Fruit fly (Drosophila melanogaster) whole organism, prepupa: ENCODE data around the gene brn.

Source experiments
- Blimp-1 ChIP-seq: fragments of 200-800 bp; sonication (Bioruptor generic); optimal IDR thresholded peaks from 3 replicates; lab custom pipeline; 2017; ENCODE audit warnings: missing biosample characterization, missing genetic modification characterization, mild to moderate bottlenecking, moderate library complexity, missing genetic modification reagents
- CG10631 ChIP-seq: fragments of 200-800 bp; sonication (Bioruptor generic); optimal IDR thresholded peaks from 2 replicates; lab custom pipeline; 2016; ENCODE audit warnings: missing biosample characterization, missing genetic modification characterization
- CG11762 ChIP-seq: fragments of 200-800 bp; sonication (Bioruptor generic); optimal IDR thresholded peaks from 3 replicates; lab custom pipeline; 2016; ENCODE audit warnings: missing biosample characterization, missing genetic modification characterization; ENCODE audit not compliant: insufficient read depth
- CG15336 ChIP-seq: fragments of 200-800 bp; sonication (Bioruptor generic); IDR thresholded peaks from 2 replicates; pipeline ENCODE4 v1.3.6; 2022; ENCODE audit warnings: missing biosample characterization, missing genetic modification characterization
- CG1621 ChIP-seq: fragments of 200-800 bp; sonication (Bioruptor generic); optimal IDR thresholded peaks from 3 replicates; lab custom pipeline; 2018; ENCODE audit warnings: missing biosample characterization, mild to moderate bottlenecking, missing genetic modification characterization
- CG16779 ChIP-seq: fragments of 200-800 bp; sonication (Bioruptor generic); optimal IDR thresholded peaks from 3 replicates; lab custom pipeline; 2017; ENCODE audit warnings: missing biosample characterization, mild to moderate bottlenecking, missing genetic modification characterization
- CG3032 ChIP-seq: fragments of 200-800 bp; optimal IDR thresholded peaks from 2 replicates; lab custom pipeline; 2019; ENCODE audit warnings: missing biosample characterization, mild to moderate bottlenecking, missing genetic modification characterization, moderate library complexity
- CG31627 ChIP-seq: fragments of 200-800 bp; sonication (Bioruptor generic); optimal IDR thresholded peaks from 3 replicates; lab custom pipeline; 2016; ENCODE audit warnings: missing biosample characterization, missing genetic modification characterization
- CG32006 ChIP-seq: fragments of 200-800 bp; sonication (Bioruptor generic); optimal IDR thresholded peaks from 3 replicates; lab custom pipeline; 2017; ENCODE audit warnings: missing biosample characterization, mild to moderate bottlenecking, missing genetic modification characterization
- CG34406 ChIP-seq: fragments of 200-800 bp; sonication (Bioruptor generic); optimal IDR thresholded peaks from 3 replicates; lab custom pipeline; 2016; ENCODE audit warnings: missing biosample characterization, missing genetic modification characterization
- CG3919 ChIP-seq: fragments of 200-800 bp; sonication (Bioruptor generic); optimal IDR thresholded peaks from 3 replicates; lab custom pipeline; 2016; ENCODE audit warnings: missing biosample characterization, missing genetic modification characterization
- CG4318 ChIP-seq: fragments of 200-800 bp; sonication (Bioruptor generic); optimal IDR thresholded peaks from 3 replicates; lab custom pipeline; 2017; ENCODE audit warnings: missing biosample characterization, mild to moderate bottlenecking, missing genetic modification characterization
- CG6163 ChIP-seq: fragments of 200-800 bp; sonication (Bioruptor generic); IDR thresholded peaks from 3 replicates; pipeline ENCODE4 v1.3.6; 2022; ENCODE audit warnings: missing biosample characterization, missing genetic modification characterization
- CG6276 ChIP-seq: fragments of 200-800 bp; sonication (Bioruptor generic); optimal IDR thresholded peaks from 2 replicates; lab custom pipeline; 2017; ENCODE audit warnings: missing biosample characterization, mild to moderate bottlenecking, missing genetic modification characterization
- CG8119 ChIP-seq: fragments of 200-800 bp; sonication (Bioruptor generic); IDR thresholded peaks from 3 replicates; pipeline ENCODE4 v1.3.6; 2022; ENCODE audit warnings: missing biosample characterization, missing genetic modification characterization
- CG8319 ChIP-seq: fragments of 200-800 bp; sonication (Bioruptor generic); optimal IDR thresholded peaks from 3 replicates; lab custom pipeline; 2016; ENCODE audit warnings: missing biosample characterization, missing genetic modification characterization
- CG8632 ChIP-seq: fragments of 200-800 bp; sonication (Bioruptor generic); optimal IDR thresholded peaks from 3 replicates; lab custom pipeline; 2016; ENCODE audit warnings: missing biosample characterization, missing genetic modification characterization
- Eip75B ChIP-seq: fragments of 200-800 bp; sonication (Bioruptor generic); optimal IDR thresholded peaks from 3 replicates; lab custom pipeline; 2016; ENCODE audit warnings: missing biosample characterization, missing genetic modification characterization
- Eip78C ChIP-seq: fragments of 200-800 bp; sonication (Bioruptor generic); peaks from one replicate; lab custom pipeline; 2016; ENCODE audit warnings: missing biosample characterization, missing genetic modification characterization
- Eip93F ChIP-seq: fragments of 200-800 bp; sonication (Bioruptor generic); optimal IDR thresholded peaks from 2 replicates; lab custom pipeline; 2016; ENCODE audit warnings: missing biosample characterization, mild to moderate bottlenecking, missing genetic modification characterization
- Ets21C ChIP-seq: fragments of 200-800 bp; sonication (Bioruptor generic); optimal IDR thresholded peaks from 3 replicates; lab custom pipeline; 2016; ENCODE audit warnings: missing biosample characterization, missing genetic modification characterization
- Ets96B ChIP-seq: fragments of 200-800 bp; optimal IDR thresholded peaks from 2 replicates; lab custom pipeline; 2019; ENCODE audit warnings: missing biosample characterization, mild to moderate bottlenecking, missing genetic modification characterization, moderate library complexity
- Gug ChIP-seq: fragments of 200-800 bp; sonication (Bioruptor generic); IDR thresholded peaks from 2 replicates; pipeline ENCODE4 v1.3.6; 2022; ENCODE audit warnings: missing biosample characterization, missing genetic modification characterization
- Hr38 ChIP-seq: sonication (Bioruptor generic); optimal IDR thresholded peaks from 2 replicates; lab custom pipeline; 2016; ENCODE audit warnings: missing biosample characterization, missing genetic modification characterization
- Hr39 ChIP-seq: fragments of 200-800 bp; sonication (Bioruptor generic); optimal IDR thresholded peaks from 2 replicates; lab custom pipeline; 2016; ENCODE audit warnings: missing biosample characterization, missing genetic modification characterization
- Hr4 ChIP-seq: fragments of 200-800 bp; sonication (Bioruptor generic); optimal IDR thresholded peaks from 3 replicates; lab custom pipeline; 2016; ENCODE audit warnings: missing biosample characterization, missing genetic modification characterization
- Met ChIP-seq: fragments of 200-800 bp; sonication (Bioruptor generic); optimal IDR thresholded peaks from 3 replicates; lab custom pipeline; 2016; ENCODE audit warnings: missing biosample characterization, missing genetic modification characterization
- OdsH ChIP-seq: fragments of 200-800 bp; sonication (Bioruptor generic); optimal IDR thresholded peaks from 3 replicates; lab custom pipeline; 2016; ENCODE audit warnings: missing biosample characterization, missing genetic modification characterization
- Smox ChIP-seq: fragments of 200-800 bp; sonication (Bioruptor generic); optimal IDR thresholded peaks from 3 replicates; lab custom pipeline; 2016; ENCODE audit warnings: missing biosample characterization, missing genetic modification characterization
- Sox102F ChIP-seq: fragments of 200-800 bp; sonication (Bioruptor generic); optimal IDR thresholded peaks from 2 replicates; lab custom pipeline; 2016; ENCODE audit warnings: missing biosample characterization, mild to moderate bottlenecking, missing genetic modification characterization
- Sox15 ChIP-seq: fragments of 200-800 bp; sonication (Bioruptor generic); optimal IDR thresholded peaks from 3 replicates; lab custom pipeline; 2016; ENCODE audit warnings: missing biosample characterization, missing genetic modification characterization
- acj6 ChIP-seq: fragments of 200-800 bp; sonication (Bioruptor generic); optimal IDR thresholded peaks from 3 replicates; lab custom pipeline; 2016; ENCODE audit warnings: missing biosample characterization, missing genetic modification characterization
- cyc ChIP-seq: fragments of 200-800 bp; sonication (Bioruptor generic); optimal IDR thresholded peaks from 3 replicates; lab custom pipeline; 2016; ENCODE audit warnings: missing biosample characterization, missing genetic modification characterization
- dac ChIP-seq: fragments of 200-800 bp; sonication (Bioruptor generic); optimal IDR thresholded peaks from 2 replicates; lab custom pipeline; 2017; ENCODE audit warnings: missing biosample characterization, mild to moderate bottlenecking, missing genetic modification characterization
- dsx ChIP-seq: fragments of 200-800 bp; optimal IDR thresholded peaks from 3 replicates; lab custom pipeline; 2019; ENCODE audit warnings: missing biosample characterization, mild to moderate bottlenecking, missing genetic modification characterization, moderate library complexity; ENCODE audit not compliant: poor library complexity, severe bottlenecking
- eg ChIP-seq: fragments of 200-800 bp; sonication (Bioruptor generic); IDR thresholded peaks from 3 replicates; pipeline ENCODE4 v1.3.6; 2022; ENCODE audit warnings: missing biosample characterization, missing genetic modification characterization
- fd59A ChIP-seq: fragments of 200-800 bp; sonication (Bioruptor generic); optimal IDR thresholded peaks from 2 replicates; lab custom pipeline; 2017; ENCODE audit warnings: missing biosample characterization, mild to moderate bottlenecking, missing genetic modification characterization, missing genetic modification reagents
- fkh ChIP-seq: fragments of 200-800 bp; sonication (Bioruptor generic); optimal IDR thresholded peaks from 3 replicates; lab custom pipeline; 2017; ENCODE audit warnings: missing biosample characterization, mild to moderate bottlenecking, missing genetic modification characterization, moderate library complexity
- lz ChIP-seq: fragments of 200-800 bp; sonication (Bioruptor generic); optimal IDR thresholded peaks from 3 replicates; lab custom pipeline; 2016; ENCODE audit warnings: missing biosample characterization, missing genetic modification characterization
- net ChIP-seq: fragments of 200-800 bp; sonication (Bioruptor generic); optimal IDR thresholded peaks from 3 replicates; lab custom pipeline; 2016; ENCODE audit warnings: missing biosample characterization, missing genetic modification characterization
- pdm3 ChIP-seq: fragments of 200-800 bp; sonication (Bioruptor generic); optimal IDR thresholded peaks from 3 replicates; lab custom pipeline; 2016; ENCODE audit warnings: missing biosample characterization, missing genetic modification characterization
- ss ChIP-seq, 2 experiments: fragments of 200-800 bp; sonication (Bioruptor generic); optimal IDR thresholded peaks; 2 replicates in 1 of 2; 3 replicates in 1 of 2; lab custom pipeline; 2017 to 2018; ENCODE audit warnings: mild to moderate bottlenecking in 2 of 2, missing biosample characterization in 2 of 2, missing genetic modification characterization in 2 of 2, moderate library complexity in 1 of 2
- svp ChIP-seq: fragments of 200-800 bp; sonication (Bioruptor generic); peaks from one replicate; lab custom pipeline; 2016; ENCODE audit warnings: missing biosample characterization, missing genetic modification characterization

brn gene

DNA sequence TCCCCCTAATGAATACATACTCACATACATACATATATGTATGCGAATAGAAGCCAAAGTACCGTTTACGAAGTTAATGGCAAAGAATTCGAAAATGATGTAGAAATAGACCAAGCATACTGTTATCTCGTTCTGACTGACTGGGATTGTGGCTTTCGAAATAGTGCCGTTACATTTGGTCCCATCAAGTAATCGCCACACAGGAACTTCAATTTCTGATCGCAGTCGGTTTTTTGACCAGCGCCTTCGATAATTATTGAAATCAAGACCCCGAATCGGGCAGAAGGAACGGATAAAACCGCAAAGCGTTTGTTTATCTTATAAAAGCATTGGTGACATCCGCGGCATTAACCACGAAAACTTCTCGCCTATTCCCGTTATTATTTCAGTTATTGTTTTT, 15.4 kb downstream of the brn start:
- TF ChIP-seq Smox = no peak
- TF ChIP-seq CG8119 (GFP tag; lab: Robert Waterston, UW) = no peak
- no peak for TF ChIP-seq fd59A (GFP tag; lab: Kevin White, UChicago)

DNA sequence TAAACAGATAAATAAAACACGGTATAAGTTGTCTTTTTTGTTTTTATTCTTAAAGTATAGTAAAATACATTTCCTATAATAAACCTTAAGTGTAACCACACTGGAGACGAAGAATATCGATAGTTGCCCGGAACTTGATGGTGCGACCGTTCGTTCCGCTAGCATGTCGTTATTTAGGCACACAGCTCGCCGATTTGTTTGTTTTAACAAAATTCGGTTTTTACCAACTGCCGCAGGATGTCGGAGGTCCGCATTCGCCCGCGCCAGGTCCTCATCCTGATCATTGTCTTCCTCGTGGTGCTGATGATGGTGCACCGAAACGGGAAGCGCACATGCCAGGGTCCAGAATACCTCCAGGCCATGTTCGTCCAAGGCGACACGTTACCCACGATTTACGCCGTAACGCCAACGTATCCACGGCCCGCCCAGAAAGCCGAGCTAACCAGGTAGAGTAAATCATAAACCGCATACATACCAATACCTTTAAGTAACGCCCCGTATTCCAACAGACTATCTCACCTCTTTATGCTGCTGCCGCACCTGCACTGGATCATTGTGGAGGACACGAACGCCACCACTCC, 27.0 kb downstream of the brn start, which contains the start of gene GlcAT-I:
TSS of gene GlcAT-I (plus strand) at position 163 of the 581 bp plus-strand sequence.
- TF ChIP-seq CG3032 (tag; lab: Kevin White, UChicago) = no peak
- TF ChIP-seq CG16779 (tag; lab: Kevin White, UChicago) = no peak
- no peak for TF ChIP-seq Eip75B
- peak; percentile 23 for TF ChIP-seq Eip78C (GFP tag; lab: Kevin White, UChicago)
- peak; percentile 81 for TF ChIP-seq fkh (GFP tag; lab: Kevin White, UChicago)
- no peak for TF ChIP-seq Gug (GFP tag; lab: Robert Waterston, UW)
- peak; percentile 72 for TF ChIP-seq CG1621 (tag; lab: Kevin White, UChicago)
- no peak for TF ChIP-seq Eip93F (GFP tag; lab: Kevin White, UChicago)

DNA sequence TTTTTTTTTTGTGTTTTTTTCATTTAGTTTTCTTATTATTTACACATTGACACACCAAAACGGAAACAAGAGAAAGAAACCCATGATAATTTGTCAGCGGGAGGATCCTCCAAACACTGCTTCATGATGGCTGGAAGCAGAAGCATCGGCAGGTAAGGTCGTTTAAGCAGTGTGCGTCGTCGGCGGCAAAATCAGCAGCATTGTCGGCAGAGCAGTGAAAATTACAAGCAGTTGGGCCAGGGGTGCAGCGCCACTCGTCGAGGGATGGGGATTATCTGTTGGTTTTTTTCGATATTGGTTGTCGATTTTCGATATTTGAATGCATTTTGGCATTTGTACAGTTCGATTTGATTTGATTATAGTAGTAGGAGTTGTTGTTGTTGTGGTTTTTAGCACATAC, 34.9 kb downstream of the brn start:
- no peak for TF ChIP-seq CG3032 (tag; lab: Kevin White, UChicago)
- no peak for TF ChIP-seq Eip93F (GFP tag; lab: Kevin White, UChicago)
- TF ChIP-seq Eip78C (GFP tag; lab: Kevin White, UChicago) = no peak
- no peak for TF ChIP-seq OdsH
- no peak for TF ChIP-seq CG32006 (GFP tag; lab: Kevin White, UChicago)
- TF ChIP-seq Ets21C (GFP tag; lab: Kevin White, UChicago) = no peak
- TF ChIP-seq CG15336 (GFP tag; lab: Robert Waterston, UW) = no peak
- no peak for TF ChIP-seq acj6 (GFP tag; lab: Kevin White, UChicago)
- no peak for TF ChIP-seq ss (GFP tag; optimal IDR thresholded peaks at IDR 0.05; lab: Kevin White, UChicago)
- TF ChIP-seq net = no peak
- no peak for TF ChIP-seq Gug (GFP tag; lab: Robert Waterston, UW)
- TF ChIP-seq lz (GFP tag; lab: Kevin White, UChicago) = no peak
- no peak for TF ChIP-seq CG11762 (GFP tag; lab: Kevin White, UChicago)
- no peak for TF ChIP-seq Sox15 (GFP tag; lab: Kevin White, UChicago)
- TF ChIP-seq Hr38 (GFP tag; lab: Kevin White, UChicago) = no peak
- TF ChIP-seq CG8632 = no peak
- no peak for TF ChIP-seq svp (GFP tag; lab: Kevin White, UChicago)
- no peak for TF ChIP-seq Hr4 (GFP tag; lab: Kevin White, UChicago)
- TF ChIP-seq Sox102F (GFP tag; lab: Kevin White, UChicago) = no peak

DNA sequence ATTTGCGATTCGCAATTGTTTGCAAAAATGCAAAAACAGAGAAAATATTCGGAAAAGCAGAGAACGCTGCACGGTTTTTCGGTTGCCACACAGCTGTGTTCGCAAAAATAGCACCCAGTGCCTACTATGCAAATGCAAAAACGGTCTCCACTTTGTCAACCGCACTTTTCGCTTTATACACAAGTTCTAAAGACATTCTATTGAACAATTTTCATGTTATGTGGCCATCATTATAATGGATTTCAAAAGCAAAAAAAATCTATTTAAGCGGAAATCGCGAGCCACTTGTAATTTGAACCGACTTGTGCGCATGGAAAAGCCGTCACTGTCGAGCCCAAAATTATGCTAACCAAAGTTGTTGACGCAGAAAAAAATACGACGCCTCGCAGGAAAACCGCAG, 46.8 kb downstream of the brn start:
- TF ChIP-seq CG32006 (GFP tag; lab: Kevin White, UChicago) (peak; percentile 60), eg (GFP tag; lab: Robert Waterston, UW) (peak; percentile 54), Hr39 (GFP tag; lab: Kevin White, UChicago) (peak; percentile 47), Gug (GFP tag; lab: Robert Waterston, UW) (no peak), acj6 (GFP tag; lab: Kevin White, UChicago) (peak; percentile 24), CG8319 (GFP tag; lab: Kevin White, UChicago) (no peak), Met (GFP tag; lab: Kevin White, UChicago) (peak; percentile 12), CG3919 (GFP tag; lab: Kevin White, UChicago) (peak; percentile 2), svp (GFP tag; lab: Kevin White, UChicago) (peak; percentile 74), Blimp-1 (GFP tag; lab: Kevin White, UChicago) (no peak), CG4318 (GFP tag; lab: Kevin White, UChicago) (peak; percentile 5), CG6276 (GFP tag; lab: Kevin White, UChicago) (peak; percentile 21), dac (GFP tag; lab: Kevin White, UChicago) (peak; percentile 42), cyc (peak; percentile 23), OdsH (peak; percentile 38), ss (GFP tag; optimal IDR thresholded peaks at IDR 0.05; lab: Kevin White, UChicago) (no peak), CG34406 (GFP tag; lab: Kevin White, UChicago) (no peak), CG15336 (GFP tag; lab: Robert Waterston, UW) (peak; percentile 67), CG8119 (GFP tag; lab: Robert Waterston, UW) (peak; percentile 56), Smox (peak; percentile 27), Hr4 (GFP tag; lab: Kevin White, UChicago) (peak; percentile 59), CG6163 (GFP tag; lab: Robert Waterston, UW) (no peak), Ets21C (GFP tag; lab: Kevin White, UChicago) (peak; percentile 28), Eip78C (GFP tag; lab: Kevin White, UChicago) (peak; percentile 48), CG11762 (GFP tag; lab: Kevin White, UChicago) (no peak), fkh (GFP tag; lab: Kevin White, UChicago) (no peak), Ets96B (tag; lab: Kevin White, UChicago) (no peak), dsx (GFP tag; lab: Kevin White, UChicago) (no peak), CG31627 (GFP tag; lab: Kevin White, UChicago) (peak; percentile 45), CG10631 (GFP tag; lab: Kevin White, UChicago) (no peak), pdm3 (GFP tag; lab: Kevin White, UChicago) (peak; percentile 42)
